Worm (Caenorhabditis elegans) whole organism, late embryonic: ENCODE measurements around the gene C34D4.10.

ENCODE experiments used
- K02D7.2 ChIP-seq: sonication (generic microtip); optimal IDR thresholded peaks from 2 replicates; lab custom pipeline; 2017; ENCODE audit warnings: mild to moderate bottlenecking, missing genetic modification characterization, missing compliant biosample characterization
- T23F11.4 ChIP-seq: fragments of 200-800 bp; sonication (Bioruptor generic); optimal IDR thresholded peaks from 2 replicates; lab custom pipeline; 2018; ENCODE audit warnings: mild to moderate bottlenecking, missing genetic modification characterization, missing compliant biosample characterization
- ahr-1 ChIP-seq: sonication (generic microtip); optimal IDR thresholded peaks from 2 replicates; lab custom pipeline; 2016; ENCODE audit warnings: missing genetic modification characterization, missing compliant biosample characterization
- ceh-2 ChIP-seq: sonication (generic microtip); optimal IDR thresholded peaks from 2 replicates; lab custom pipeline; 2016; ENCODE audit warnings: missing genotype, missing genetic modification characterization, missing compliant biosample characterization
- ceh-22 ChIP-seq: sonication (generic microtip); optimal IDR thresholded peaks from 2 replicates; lab custom pipeline; 2017; ENCODE audit warnings: missing biosample characterization, missing genetic modification characterization
- ceh-31 ChIP-seq: sonication (generic microtip); optimal IDR thresholded peaks from 2 replicates; lab custom pipeline; 2016; ENCODE audit warnings: missing genetic modification characterization, missing compliant biosample characterization
- ceh-34 ChIP-seq: sonication (generic microtip); optimal IDR thresholded peaks from 2 replicates; lab custom pipeline; 2016; ENCODE audit warnings: mild to moderate bottlenecking, missing genetic modification characterization, missing compliant biosample characterization
- ceh-6 ChIP-seq: fragments of 200-800 bp; sonication (Bioruptor generic); optimal IDR thresholded peaks from 2 replicates; lab custom pipeline; 2018; ENCODE audit warnings: mild to moderate bottlenecking, missing genetic modification characterization, missing compliant biosample characterization
- dmd-4 ChIP-seq: sonication (generic microtip); optimal IDR thresholded peaks from 2 replicates; lab custom pipeline; 2016; ENCODE audit warnings: borderline replicate concordance, missing genetic modification characterization, missing compliant biosample characterization
- dve-1 ChIP-seq: sonication (generic microtip); optimal IDR thresholded peaks from 2 replicates; lab custom pipeline; 2017; ENCODE audit warnings: antibody characterized with exemption, mild to moderate bottlenecking, missing genetic modification characterization, missing compliant biosample characterization
- elt-2 ChIP-seq: sonication (generic microtip); optimal IDR thresholded peaks from 2 replicates; lab custom pipeline; 2016; ENCODE audit warnings: missing genetic modification reagents, missing genetic modification characterization, missing compliant biosample characterization
- eyg-1 ChIP-seq: sonication (generic microtip); optimal IDR thresholded peaks from 2 replicates; lab custom pipeline; 2016; ENCODE audit warnings: missing genotype, missing genetic modification characterization, missing compliant biosample characterization
- fax-1 ChIP-seq: sonication (generic microtip); optimal IDR thresholded peaks from 2 replicates; lab custom pipeline; 2016; ENCODE audit warnings: missing genotype, missing genetic modification characterization, missing compliant biosample characterization
- fkh-10 ChIP-seq: fragments of 150-350 bp; optimal IDR thresholded peaks from 2 replicates; lab custom pipeline; 2014; ENCODE audit warnings: missing biosample characterization, missing genetic modification reagents, missing genetic modification characterization
- fkh-6 ChIP-seq: sonication (generic microtip); optimal IDR thresholded peaks from 2 replicates; lab custom pipeline; 2016; ENCODE audit warnings: missing genetic modification characterization, missing compliant biosample characterization
- gmeb-2 ChIP-seq: sonication (generic microtip); optimal IDR thresholded peaks from 2 replicates; lab custom pipeline; 2016; ENCODE audit warnings: missing genetic modification characterization, inconsistent platforms, missing compliant biosample characterization
- hlh-30 ChIP-seq: sonication (generic microtip); optimal IDR thresholded peaks from 2 replicates; lab custom pipeline; 2017; ENCODE audit warnings: antibody characterized with exemption, missing genetic modification characterization, missing compliant biosample characterization; ENCODE audit not compliant: insufficient read depth
- lim-6 ChIP-seq: sonication (generic microtip); optimal IDR thresholded peaks from 2 replicates; lab custom pipeline; 2016; ENCODE audit warnings: missing genetic modification characterization, missing compliant biosample characterization
- madf-2 ChIP-seq: sonication (generic microtip); optimal IDR thresholded peaks from 2 replicates; lab custom pipeline; 2017; ENCODE audit warnings: missing genetic modification characterization, missing compliant biosample characterization
- nfya-1 ChIP-seq: sonication (generic microtip); optimal IDR thresholded peaks from 2 replicates; lab custom pipeline; 2017; ENCODE audit warnings: missing genetic modification characterization, mild to moderate bottlenecking, missing compliant biosample characterization, antibody characterized with exemption, moderate library complexity
- nhr-232 ChIP-seq: sonication (generic microtip); optimal IDR thresholded peaks from 2 replicates; lab custom pipeline; 2016; ENCODE audit warnings: missing genetic modification characterization, missing compliant biosample characterization
- pag-3 ChIP-seq: sonication (generic microtip); optimal IDR thresholded peaks from 2 replicates; lab custom pipeline; 2016; ENCODE audit warnings: missing compliant biosample characterization, missing genetic modification characterization, borderline replicate concordance
- pat-9 ChIP-seq: fragments of 200-800 bp; sonication (Bioruptor generic); optimal IDR thresholded peaks from 2 replicates; lab custom pipeline; 2018; ENCODE audit warnings: mild to moderate bottlenecking, missing genetic modification characterization, moderate library complexity, missing compliant biosample characterization
- pros-1 ChIP-seq: fragments of 150-350 bp; optimal IDR thresholded peaks from 2 replicates; lab custom pipeline; 2014; ENCODE audit warnings: missing biosample characterization, missing genetic modification reagents, missing genetic modification characterization
- syd-9 ChIP-seq: sonication (generic microtip); optimal IDR thresholded peaks from 2 replicates; lab custom pipeline; 2016; ENCODE audit warnings: mild to moderate bottlenecking, missing genetic modification characterization, moderate library complexity, missing compliant biosample characterization
- unc-3 ChIP-seq, 2 experiments: fragments of 200-800 bp in 1 of 2; sonication (Bioruptor generic) in 1 of 2; sonication (generic microtip) in 1 of 2; conservative IDR thresholded peaks in 1 of 2; optimal IDR thresholded peaks in 1 of 2; 2 replicates each; pipeline versions ENCODE4 v1.3.6 to Lab custom; 2016 to 2022; ENCODE audit warnings: missing compliant biosample characterization in 2 of 2, missing genetic modification characterization in 2 of 2, missing genetic modification reagents in 1 of 2
- unc-42 ChIP-seq: sonication (generic microtip); optimal IDR thresholded peaks from 2 replicates; lab custom pipeline; 2016; ENCODE audit warnings: missing genotype, missing genetic modification characterization, missing compliant biosample characterization
- unc-86 ChIP-seq: sonication (generic microtip); optimal IDR thresholded peaks from 2 replicates; lab custom pipeline; 2016; ENCODE audit warnings: missing genetic modification characterization, missing compliant biosample characterization
- ztf-16 ChIP-seq: sonication (generic microtip); optimal IDR thresholded peaks from 2 replicates; lab custom pipeline; 2017; ENCODE audit warnings: missing genetic modification characterization, missing compliant biosample characterization

Gene C34D4.10

DNA sequence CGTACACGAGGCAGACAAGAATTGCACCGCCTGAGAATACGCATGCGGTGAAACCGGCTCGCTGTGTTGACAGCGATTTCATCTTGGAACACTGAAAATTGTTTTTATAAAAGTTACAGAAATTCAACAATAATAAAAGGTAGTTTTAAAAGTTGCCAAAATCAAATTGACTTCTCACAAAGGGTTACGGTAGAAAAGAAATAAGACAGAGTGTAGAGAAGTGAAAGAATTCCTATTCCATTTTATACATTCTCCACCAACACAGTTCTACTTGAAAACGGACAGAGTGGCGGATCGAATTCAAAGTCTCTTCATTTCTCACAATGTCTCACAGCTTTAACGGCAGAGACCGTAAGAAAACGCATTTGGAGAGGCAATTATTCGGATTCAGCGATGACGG lies 31.2 kb upstream of the C34D4.10 start, which contains the start of gene col-113:
Gene col-113 (minus strand): TSS at position 101 of the 400 bp plus-strand sequence.
- TF ChIP-seq pat-9 (tag; lab: Kevin White, UChicago) (no peak), ahr-1 (no peak), T23F11.4 (GFP tag; lab: Kevin White, UChicago) (no peak), ceh-22 (no peak), fkh-10 (GFP tag; lab: Kevin White, UChicago) (no peak), pag-3 (no peak), ceh-2 (tag; lab: Kevin White, UChicago) (no peak)

DNA sequence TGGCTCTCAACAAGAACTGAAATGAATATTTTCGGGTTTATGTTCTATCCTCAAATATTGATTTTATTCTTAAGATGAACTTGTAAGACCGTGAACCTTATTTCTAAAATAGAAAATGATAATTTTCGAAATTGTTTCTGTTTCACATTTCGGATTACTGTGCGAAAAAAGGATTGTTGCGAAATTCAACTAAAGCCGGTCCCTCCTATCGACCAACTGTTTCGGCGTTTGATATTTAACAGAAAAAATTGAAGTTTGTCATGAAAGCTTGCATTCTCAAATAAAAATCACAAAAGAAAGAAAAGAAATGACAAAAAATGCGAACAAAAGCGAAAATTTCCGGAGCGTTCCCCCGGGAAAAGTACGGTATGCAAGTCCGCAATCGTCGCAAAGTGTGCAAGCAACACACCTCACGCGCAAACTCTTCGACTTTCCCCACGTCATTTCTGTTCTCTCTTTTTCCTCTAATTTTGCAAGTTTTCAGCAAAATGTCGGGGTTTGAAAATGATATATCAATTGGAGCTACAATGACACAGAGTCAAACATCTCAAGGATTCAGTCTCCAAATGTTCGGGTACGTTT lies 27.9 kb upstream of the C34D4.10 start, which contains the start of gene C34D4.4:
Gene C34D4.4 (plus strand): TSS at position 342 of the 582 bp plus-strand sequence.
- TF ChIP-seq ceh-6 (no peak), nfya-1 (tag; lab: Kevin White, UChicago) (peak; percentile 16)

DNA sequence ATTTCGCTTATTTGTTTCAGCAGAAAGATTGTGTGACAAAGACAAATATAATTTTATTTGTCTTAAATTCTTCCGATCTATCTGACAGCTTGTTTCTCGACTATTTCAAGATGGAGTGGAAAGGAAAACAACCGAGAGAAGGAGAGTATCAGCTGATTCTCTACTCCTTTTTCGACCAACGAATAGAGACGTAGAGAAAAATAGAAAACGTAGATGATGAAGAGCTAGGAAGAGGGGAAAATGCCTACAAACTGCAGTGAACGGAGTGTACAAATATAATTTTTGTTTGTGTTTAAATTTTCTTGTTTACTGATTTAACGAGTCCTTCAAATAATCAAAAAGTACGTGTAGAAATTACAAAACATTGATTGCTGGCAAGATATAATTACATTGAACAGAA lies 26.5 kb upstream of the C34D4.10 start:
- TF ChIP-seq pros-1 (tag; lab: Kevin White, UChicago) (no peak), unc-86 (tag; lab: Kevin White, UChicago) (no peak), nhr-232 (tag; lab: Kevin White, UChicago) (no peak), dve-1 (tag; lab: Kevin White, UChicago) (no peak), ztf-16 (tag; lab: Kevin White, UChicago) (no peak), unc-3 (GFP tag; conservative IDR thresholded peaks at IDR 0.05; lab: Robert Waterston, UW) (no peak), unc-3 (tag; optimal IDR thresholded peaks at IDR 0.05; lab: Kevin White, UChicago) (no peak), ceh-34 (tag; lab: Kevin White, UChicago) (no peak), syd-9 (tag; lab: Kevin White, UChicago) (no peak), ceh-31 (no peak), nfya-1 (tag; lab: Kevin White, UChicago) (peak; percentile 2), elt-2 (tag; lab: Kevin White, UChicago) (no peak), hlh-30 (tag; lab: Kevin White, UChicago) (peak; percentile 55), fax-1 (tag; lab: Kevin White, UChicago) (no peak), ceh-2 (tag; lab: Kevin White, UChicago) (no peak)

DNA sequence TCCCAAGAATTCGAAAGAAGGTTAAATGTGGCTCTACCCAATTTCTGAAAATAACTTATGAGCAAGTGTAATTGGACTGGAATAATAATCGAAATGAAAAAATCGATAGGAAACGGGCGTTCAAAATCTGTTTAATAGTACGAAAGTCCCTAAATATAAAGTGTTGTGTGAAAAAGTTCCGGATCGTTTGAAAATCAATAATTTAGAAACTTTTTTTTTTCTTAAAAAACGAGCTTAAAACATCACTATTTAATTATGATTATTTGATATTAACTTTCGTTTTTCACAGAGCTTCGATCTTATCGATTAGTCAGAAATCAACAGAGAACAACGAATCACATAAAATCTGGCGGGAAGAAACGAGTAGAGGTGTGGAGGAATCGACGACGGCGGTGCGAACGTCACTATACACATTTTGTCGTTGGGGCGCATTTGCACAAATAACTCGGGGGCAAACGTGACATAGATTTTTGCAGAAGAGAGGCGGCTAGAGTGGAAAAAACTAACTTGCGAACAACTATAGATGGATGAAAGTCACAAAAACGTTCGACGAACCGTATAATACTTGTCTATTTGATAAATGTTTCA lies 23.6 kb upstream of the C34D4.10 start, which contains the start of gene hecd-1:
Gene hecd-1 (minus strand): TSS at position 51 of the 588 bp plus-strand sequence.
- peak; percentile 19 for TF ChIP-seq hlh-30 (tag; lab: Kevin White, UChicago)
- no peak for TF ChIP-seq pat-9 (tag; lab: Kevin White, UChicago)

DNA sequence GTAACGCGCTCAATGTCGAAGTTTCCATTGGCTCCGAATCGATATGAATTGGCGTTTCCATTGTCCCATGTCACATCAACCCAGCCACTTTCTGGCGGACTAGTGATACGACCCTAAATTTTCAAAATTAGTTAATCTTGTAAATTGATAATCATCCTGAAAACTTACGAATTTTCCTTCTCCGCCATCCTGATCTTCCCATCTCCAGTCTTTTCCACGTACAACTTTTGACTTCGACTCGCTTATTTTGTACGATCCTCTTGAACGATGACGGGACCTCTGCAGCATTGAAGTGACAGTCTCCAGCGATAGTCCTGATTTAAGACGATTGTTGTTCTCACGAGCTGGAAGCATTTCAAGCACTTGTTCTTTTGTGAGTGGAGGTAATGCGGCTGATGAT lies 17.9 kb upstream of the C34D4.10 start:
- TF ChIP-seq K02D7.2 (no peak), gmeb-2 (tag; lab: Kevin White, UChicago) (no peak), madf-2 (tag; lab: Kevin White, UChicago) (no peak), unc-42 (tag; lab: Kevin White, UChicago) (no peak), hlh-30 (tag; lab: Kevin White, UChicago) (no peak), fax-1 (tag; lab: Kevin White, UChicago) (no peak), dmd-4 (tag; lab: Kevin White, UChicago) (no peak), ceh-2 (tag; lab: Kevin White, UChicago) (no peak), fkh-6 (tag; lab: Kevin White, UChicago) (no peak), dve-1 (tag; lab: Kevin White, UChicago) (no peak), eyg-1 (tag; lab: Kevin White, UChicago) (no peak), lim-6 (tag; lab: Kevin White, UChicago) (no peak)
